Fruit fly (Drosophila melanogaster) whole organism, pupa: ENCODE results near the gene Pph13.

Experiments used
- CG10348 ChIP-seq: fragments of 200-800 bp; sonication (Bioruptor generic); IDR thresholded peaks from 2 replicates; pipeline ENCODE4 v1.3.6; 2022; ENCODE audit warnings: missing biosample characterization, missing genetic modification characterization
- CG12605 ChIP-seq: fragments of 200-800 bp; sonication (Bioruptor generic); IDR thresholded peaks from 2 replicates; pipeline ENCODE4 v1.3.6; 2022; ENCODE audit warnings: missing biosample characterization, missing genetic modification characterization
- CG13204 ChIP-seq: fragments of 200-800 bp; sonication (Bioruptor generic); optimal IDR thresholded peaks from 2 replicates; lab custom pipeline; 2018; ENCODE audit warnings: missing biosample characterization, mild to moderate bottlenecking, missing genetic modification characterization, moderate library complexity
- CG14655 ChIP-seq: fragments of 200-800 bp; sonication (Bioruptor generic); optimal IDR thresholded peaks from 3 replicates; lab custom pipeline; 2017; ENCODE audit warnings: mild to moderate bottlenecking, missing biosample characterization, missing genetic modification reagents, missing genetic modification characterization
- CG15710 ChIP-seq: fragments of 200-800 bp; sonication (Bioruptor generic); optimal IDR thresholded peaks from 2 replicates; lab custom pipeline; 2018; ENCODE audit warnings: missing biosample characterization, mild to moderate bottlenecking, missing genetic modification characterization, moderate library complexity
- CG17806 ChIP-seq: fragments of 200-800 bp; sonication (Bioruptor generic); optimal IDR thresholded peaks from 2 replicates; lab custom pipeline; 2018; ENCODE audit warnings: missing biosample characterization, mild to moderate bottlenecking, missing genetic modification characterization, moderate library complexity
- CG32121 ChIP-seq: fragments of 200-800 bp; sonication (Bioruptor generic); IDR thresholded peaks from 2 replicates; pipeline ENCODE4 v1.3.6; 2022; ENCODE audit warnings: missing biosample characterization, missing genetic modification characterization
- CG34367 ChIP-seq: fragments of 200-800 bp; sonication (Bioruptor generic); optimal IDR thresholded peaks from 2 replicates; lab custom pipeline; 2018; ENCODE audit warnings: missing biosample characterization, mild to moderate bottlenecking, missing genetic modification characterization
- CG4496 ChIP-seq: fragments of 200-800 bp; sonication (Bioruptor generic); IDR thresholded peaks from 3 replicates; pipeline ENCODE4 v1.3.6; 2022; ENCODE audit warnings: missing biosample characterization, missing genetic modification characterization
- CG8159 ChIP-seq: fragments of 200-800 bp; sonication (Bioruptor generic); optimal IDR thresholded peaks from 3 replicates; lab custom pipeline; 2018; ENCODE audit warnings: missing biosample characterization, mild to moderate bottlenecking, missing genetic modification characterization, moderate library complexity
- CG8301 ChIP-seq: fragments of 200-800 bp; sonication (Bioruptor generic); optimal IDR thresholded peaks from 2 replicates; lab custom pipeline; 2018; ENCODE audit warnings: missing biosample characterization, mild to moderate bottlenecking, missing genetic modification characterization
- CG9948 ChIP-seq: fragments of 200-800 bp; sonication (Bioruptor generic); optimal IDR thresholded peaks from 2 replicates; lab custom pipeline; 2018; ENCODE audit warnings: missing biosample characterization, mild to moderate bottlenecking, missing genetic modification characterization, moderate library complexity
- D1 ChIP-seq: fragments of 200-800 bp; sonication (Bioruptor generic); optimal IDR thresholded peaks from 2 replicates; lab custom pipeline; 2018; ENCODE audit warnings: missing biosample characterization, mild to moderate bottlenecking, missing genetic modification characterization, moderate library complexity
- EcR ChIP-seq: fragments of 200-800 bp; sonication (Bioruptor generic); optimal IDR thresholded peaks from 3 replicates; lab custom pipeline; 2019; ENCODE audit warnings: missing biosample characterization, missing genetic modification characterization, mild to moderate bottlenecking, moderate library complexity, missing genetic modification reagents
- Ets98B ChIP-seq: fragments of 200-800 bp; sonication (Bioruptor generic); IDR thresholded peaks from 2 replicates; pipeline ENCODE4 v1.3.6; 2022; ENCODE audit warnings: missing biosample characterization, missing genetic modification characterization
- Pif1A ChIP-seq: fragments of 200-800 bp; sonication (Bioruptor generic); optimal IDR thresholded peaks from 3 replicates; lab custom pipeline; 2016; ENCODE audit warnings: missing biosample characterization, missing genetic modification characterization
- Pif1B ChIP-seq: fragments of 200-800 bp; sonication (Bioruptor generic); optimal IDR thresholded peaks from 3 replicates; lab custom pipeline; 2016; ENCODE audit warnings: missing biosample characterization, missing genetic modification characterization
- Snoo ChIP-seq: fragments of 200-800 bp; sonication (Bioruptor generic); optimal IDR thresholded peaks from 3 replicates; lab custom pipeline; 2017; ENCODE audit warnings: missing biosample characterization, mild to moderate bottlenecking, missing genetic modification characterization, inconsistent platforms
- fd96Ca ChIP-seq: fragments of 200-800 bp; sonication (Bioruptor generic); IDR thresholded peaks from 3 replicates; pipeline ENCODE4 v1.3.6; 2022; ENCODE audit warnings: missing biosample characterization, missing genetic modification characterization
- gl ChIP-seq: fragments of 200-800 bp; sonication (Bioruptor generic); optimal IDR thresholded peaks from 2 replicates; lab custom pipeline; 2018; ENCODE audit warnings: missing biosample characterization, mild to moderate bottlenecking, missing genetic modification characterization
- rn ChIP-seq: fragments of 200-800 bp; sonication (Bioruptor generic); IDR thresholded peaks from 2 replicates; pipeline ENCODE4 v1.3.6; 2022; ENCODE audit warnings: missing biosample characterization, missing genetic modification characterization

The Pph13 gene

DNA sequence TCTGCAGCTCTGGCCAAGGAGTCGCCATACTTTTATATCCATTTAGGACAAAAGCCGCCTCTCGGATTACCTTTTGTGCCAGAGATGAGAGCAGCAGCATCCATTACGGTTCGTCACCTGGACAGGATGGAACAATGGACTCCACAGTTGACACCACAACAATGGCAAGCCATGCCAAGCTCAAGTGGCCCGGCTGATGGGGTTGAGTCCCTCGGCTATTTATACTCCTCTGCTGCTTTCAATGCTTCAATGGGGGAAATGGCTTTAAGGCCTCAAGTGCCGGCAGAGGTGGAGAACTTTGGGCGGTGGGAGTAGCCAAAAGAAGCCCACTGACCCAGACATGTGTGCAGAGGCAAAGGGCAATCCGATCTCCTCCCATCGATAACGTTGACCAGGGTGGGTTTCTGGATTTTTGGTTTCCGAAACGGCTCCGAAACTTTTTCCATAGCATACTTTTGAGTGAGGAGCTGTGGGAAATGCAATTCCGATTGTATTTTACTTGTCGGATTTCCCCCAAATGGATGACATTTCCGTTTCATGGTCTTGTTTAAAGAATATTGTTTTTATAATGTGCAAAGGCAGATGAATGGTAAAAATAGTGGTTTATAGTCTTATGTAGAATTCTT is 614 bp upstream of the Pph13 start, which contains the start of gene Ptth:
Ptth (minus strand) TSS at position 338 of the 626 bp plus-strand sequence.
- TF ChIP-seq CG4496 (GFP tag; lab: Robert Waterston, UW) = 0 out of 3 replicates have a peak, but pooled peaks have one; percentile 16
- TF ChIP-seq Pif1A (GFP tag; lab: Kevin White, UChicago) = no peak

DNA sequence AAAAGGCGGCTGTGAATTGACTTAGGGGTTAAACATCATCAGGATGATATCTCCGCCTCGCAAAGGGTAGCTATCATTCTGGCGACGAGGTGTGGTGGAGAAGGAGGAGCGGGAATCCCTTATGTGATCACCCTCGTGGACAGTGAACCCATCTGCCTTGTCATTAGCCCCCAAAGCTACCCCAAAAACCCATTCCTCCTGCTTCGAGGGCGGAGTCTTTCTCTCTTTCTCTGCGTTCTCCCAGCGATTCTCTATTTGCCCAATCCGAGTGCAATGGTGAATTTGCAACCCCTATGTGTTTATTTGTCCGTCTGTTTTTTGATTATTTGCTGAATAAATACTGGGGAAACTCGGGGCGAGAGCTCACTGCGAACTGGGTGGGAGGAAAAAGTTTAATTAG is 8.0 kb downstream of the Pph13 start:
- TF ChIP-seq Pif1B (GFP tag; lab: Kevin White, UChicago) (no peak), CG32121 (no peak), CG10348 (GFP tag; lab: Robert Waterston, UW) (no peak), CG17806 (no peak), Snoo (tag; lab: Kevin White, UChicago) (no peak), CG8301 (no peak), CG15710 (no peak), CG34367 (tag; lab: Kevin White, UChicago) (no peak), gl (no peak), D1 (no peak), EcR (no peak), CG14655 (GFP tag; lab: Kevin White, UChicago) (no peak), rn (GFP tag; lab: Robert Waterston, UW) (no peak), Pif1A (GFP tag; lab: Kevin White, UChicago) (no peak), CG12605 (GFP tag; lab: Robert Waterston, UW) (no peak), fd96Ca (GFP tag; lab: Robert Waterston, UW) (no peak), Ets98B (GFP tag; lab: Robert Waterston, UW) (no peak), CG9948 (tag; lab: Kevin White, UChicago) (no peak), CG13204 (GFP tag; lab: Kevin White, UChicago) (no peak)

DNA sequence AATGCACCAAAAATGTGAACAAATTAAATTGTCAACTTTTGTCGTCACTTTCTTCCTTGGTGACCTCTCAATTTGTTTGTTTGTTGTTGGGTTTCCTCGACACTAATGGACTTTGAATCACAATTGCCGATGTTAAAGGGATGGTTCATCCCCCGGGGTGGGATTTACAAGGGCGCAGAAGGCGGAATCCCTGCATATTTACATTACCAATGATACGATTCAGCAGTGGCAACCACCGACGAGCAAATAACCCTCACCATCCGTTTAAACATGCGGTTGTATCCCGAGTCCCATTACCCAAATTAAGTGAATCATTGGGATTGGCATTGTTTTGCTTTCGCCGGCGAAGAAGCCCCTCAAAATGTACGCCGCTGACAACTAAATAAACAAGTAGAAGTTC is 14.2 kb downstream of the Pph13 start:
- no peak for TF ChIP-seq CG8159
- TF ChIP-seq CG13204 (GFP tag; lab: Kevin White, UChicago) = no peak
- no peak for TF ChIP-seq CG17806
- TF ChIP-seq CG14655 (GFP tag; lab: Kevin White, UChicago) = no peak
- TF ChIP-seq gl = no peak
- TF ChIP-seq CG9948 (tag; lab: Kevin White, UChicago) = no peak
- no peak for TF ChIP-seq EcR
- no peak for TF ChIP-seq Pif1A (GFP tag; lab: Kevin White, UChicago)
- TF ChIP-seq rn (GFP tag; lab: Robert Waterston, UW) = no peak
- no peak for TF ChIP-seq Pif1B (GFP tag; lab: Kevin White, UChicago)
- TF ChIP-seq fd96Ca (GFP tag; lab: Robert Waterston, UW) = no peak
- TF ChIP-seq Snoo (tag; lab: Kevin White, UChicago) = no peak
- no peak for TF ChIP-seq CG15710
- no peak for TF ChIP-seq Ets98B (GFP tag; lab: Robert Waterston, UW)
- TF ChIP-seq CG32121 = no peak
- no peak for TF ChIP-seq CG4496 (GFP tag; lab: Robert Waterston, UW)

DNA sequence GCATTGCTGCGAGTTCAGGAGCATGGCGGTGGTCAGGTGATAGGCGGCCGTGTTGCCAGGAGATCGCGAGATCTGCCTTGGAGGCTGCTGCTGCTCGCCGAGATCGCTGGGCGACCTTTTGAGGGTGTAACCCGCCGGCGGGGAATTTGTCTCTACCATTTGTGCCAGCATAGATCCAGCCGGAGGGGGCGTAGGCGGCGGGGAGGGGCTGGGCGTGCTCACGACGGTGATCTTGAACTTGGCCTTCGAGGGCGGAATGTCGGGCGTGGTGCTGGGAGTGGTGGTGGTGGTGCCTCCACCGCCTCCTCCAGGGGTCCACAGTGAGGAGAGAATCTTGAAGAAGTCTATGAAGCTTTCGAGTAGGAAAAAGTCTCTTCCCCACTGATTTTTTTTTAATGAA is 16.8 kb downstream of the Pph13 start:
- TF ChIP-seq Snoo (tag; lab: Kevin White, UChicago) = no peak
- TF ChIP-seq Ets98B (GFP tag; lab: Robert Waterston, UW) = no peak
- TF ChIP-seq rn (GFP tag; lab: Robert Waterston, UW) = 0 out of 2 replicates have a peak, but pooled peaks have one; percentile 6

DNA sequence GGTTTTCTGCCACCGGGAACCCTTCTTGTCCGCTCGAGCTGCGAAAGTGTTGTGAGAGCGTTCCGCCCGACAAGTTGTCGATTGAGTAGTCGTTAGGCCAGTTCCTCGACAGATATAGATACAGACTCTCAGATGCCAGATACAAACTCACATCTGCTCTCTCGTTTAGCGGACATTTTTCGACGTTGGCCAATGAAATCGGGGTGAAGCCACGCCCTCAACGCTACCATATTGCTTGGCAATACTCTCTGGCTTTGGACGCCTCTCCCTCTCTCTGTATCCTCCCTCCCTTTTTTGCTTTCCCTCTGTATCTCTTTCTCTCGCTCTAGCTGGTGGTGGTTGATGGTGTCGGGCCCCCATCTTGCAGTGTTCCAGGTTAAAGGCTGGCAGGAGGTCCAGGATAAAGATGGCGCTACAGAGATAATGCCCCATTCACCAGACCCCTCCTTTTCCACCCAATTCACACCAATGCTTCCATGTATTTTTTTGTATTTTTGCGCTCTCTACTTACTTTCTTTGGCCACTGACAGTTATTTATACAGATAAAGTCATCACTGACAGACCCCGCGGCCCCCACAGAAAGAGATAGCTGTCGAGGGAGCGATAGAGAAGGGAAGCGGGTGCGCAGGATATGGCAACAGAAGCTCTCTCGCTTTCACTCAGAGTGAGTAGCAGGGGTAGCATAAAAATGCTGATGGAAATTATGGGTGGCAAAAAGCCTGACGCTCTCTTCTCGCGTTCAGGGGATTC is 17.5 kb downstream of the Pph13 start, which contains the start of gene Gsc:
Gsc (minus strand) TSS at position 51 of the 750 bp plus-strand sequence.
- TF ChIP-seq CG14655 (GFP tag; lab: Kevin White, UChicago) = no peak
- no peak for TF ChIP-seq CG8301
- no peak for TF ChIP-seq CG9948 (tag; lab: Kevin White, UChicago)
- no peak for TF ChIP-seq Snoo (tag; lab: Kevin White, UChicago)
- no peak for TF ChIP-seq Pif1A (GFP tag; lab: Kevin White, UChicago)
- TF ChIP-seq CG17806 = no peak
- TF ChIP-seq CG4496 (GFP tag; lab: Robert Waterston, UW) = 0 out of 3 replicates have a peak, but pooled peaks have one; percentile 40

DNA sequence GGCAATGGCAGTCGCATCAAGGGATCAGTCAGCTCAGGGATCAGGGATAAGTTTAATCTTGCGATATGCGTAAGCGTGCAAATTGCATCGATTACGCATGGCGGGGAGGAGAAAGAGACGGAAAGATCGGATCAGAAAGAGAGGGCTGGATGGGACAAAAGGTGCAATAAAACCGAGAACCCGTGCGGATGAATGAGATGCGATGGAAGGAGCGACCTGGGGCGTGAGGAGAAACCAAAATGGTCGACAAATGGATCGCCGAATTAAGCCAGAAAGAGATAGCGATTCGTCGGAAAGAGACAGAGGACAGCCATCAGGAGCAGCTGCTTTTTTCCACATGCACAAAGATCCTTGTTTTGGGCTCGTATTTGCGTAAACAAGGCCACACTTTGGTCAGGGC is 20.5 kb downstream of the Pph13 start:
- TF ChIP-seq fd96Ca (GFP tag; lab: Robert Waterston, UW) = no peak

DNA sequence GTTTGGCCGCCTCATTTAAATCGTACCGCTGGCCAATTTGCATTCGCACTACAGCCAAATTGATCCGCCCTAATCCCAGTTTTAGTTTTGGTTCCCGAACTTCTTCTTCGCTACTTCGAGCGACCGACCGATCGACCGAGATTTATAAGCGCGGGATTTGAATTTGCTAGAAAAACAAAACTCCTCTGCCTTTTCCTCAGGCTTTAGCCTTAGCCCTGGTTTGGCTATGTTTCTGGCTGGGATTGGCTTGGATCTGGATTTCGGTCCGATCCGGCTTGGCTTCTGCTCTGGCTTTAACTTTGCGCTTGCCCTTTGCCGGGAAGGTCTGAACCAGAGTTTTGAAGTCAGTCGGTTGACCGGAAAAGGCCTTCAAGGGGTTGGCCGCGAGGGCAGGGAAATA is 24.6 kb downstream of the Pph13 start:
- TF ChIP-seq CG15710 = no peak
- no peak for TF ChIP-seq D1
- TF ChIP-seq rn (GFP tag; lab: Robert Waterston, UW) = no peak
